Fruit fly (Drosophila melanogaster) whole organism, embryonic: ENCODE data around the gene CG4338.

Experiments used
- CG11085 ChIP-seq: fragments of 200-800 bp; sonication (Bioruptor generic); IDR thresholded peaks from 2 replicates; pipeline ENCODE4 v1.3.6; 2022; ENCODE audit warnings: missing biosample characterization, missing genetic modification characterization
- CG11560 ChIP-seq: fragments of 200-800 bp; sonication (Bioruptor generic); IDR thresholded peaks from 3 replicates; pipeline ENCODE4 v1.3.6; 2022; ENCODE audit warnings: missing biosample characterization, missing genetic modification characterization
- CG11696 ChIP-seq: fragments of 200-800 bp; sonication (Bioruptor generic); IDR thresholded peaks from 2 replicates; pipeline ENCODE4 v1.3.6; 2022; ENCODE audit warnings: missing biosample characterization, missing genetic modification characterization
- CG1233 ChIP-seq: fragments of 200-800 bp; sonication (Bioruptor generic); optimal IDR thresholded peaks from 4 replicates; lab custom pipeline; 2018; ENCODE audit warnings: missing biosample characterization, mild to moderate bottlenecking, missing genetic modification characterization
- CG13296 ChIP-seq: fragments of 200-800 bp; sonication (Bioruptor generic); optimal IDR thresholded peaks from 3 replicates; lab custom pipeline; 2018; ENCODE audit warnings: missing biosample characterization, mild to moderate bottlenecking, missing genetic modification characterization
- CG14667 ChIP-seq: fragments of 200-800 bp; sonication (Bioruptor generic); IDR thresholded peaks from 2 replicates; pipeline ENCODE4 v1.3.6; 2022; ENCODE audit warnings: missing biosample characterization, missing genetic modification characterization
- CG17612 ChIP-seq: fragments of 200-800 bp; sonication (Bioruptor generic); IDR thresholded peaks from 2 replicates; pipeline ENCODE4 v1.3.6; 2022; ENCODE audit warnings: missing biosample characterization, missing genetic modification characterization
- CG17829 ChIP-seq: fragments of 200-800 bp; optimal IDR thresholded peaks from 2 replicates; lab custom pipeline; 2019; ENCODE audit warnings: missing biosample characterization, mild to moderate bottlenecking, missing genetic modification characterization, moderate library complexity
- CG18262 ChIP-seq: fragments of 200-800 bp; optimal IDR thresholded peaks from 3 replicates; lab custom pipeline; 2019; ENCODE audit warnings: missing biosample characterization, mild to moderate bottlenecking, missing genetic modification characterization, moderate library complexity
- CG2712 ChIP-seq: fragments of 200-800 bp; optimal IDR thresholded peaks from 3 replicates; lab custom pipeline; 2019; ENCODE audit warnings: missing biosample characterization, mild to moderate bottlenecking, missing genetic modification characterization, moderate library complexity
- CG4360 ChIP-seq: fragments of 200-800 bp; sonication (Bioruptor generic); IDR thresholded peaks from 2 replicates; pipeline ENCODE4 v1.3.6; 2022; ENCODE audit warnings: missing biosample characterization, missing genetic modification characterization
- CG6813 ChIP-seq: fragments of 200-800 bp; sonication (Bioruptor generic); optimal IDR thresholded peaks from 2 replicates; lab custom pipeline; 2017; ENCODE audit warnings: missing biosample characterization, missing genetic modification characterization, mild to moderate bottlenecking, moderate library complexity, missing genetic modification reagents
- CG8478 ChIP-seq: fragments of >200 bp; optimal IDR thresholded peaks from 2 replicates; lab custom pipeline; 2018
- CG8924 ChIP-seq: fragments of 200-800 bp; optimal IDR thresholded peaks from 3 replicates; lab custom pipeline; 2019; ENCODE audit warnings: missing biosample characterization, mild to moderate bottlenecking, missing genetic modification characterization, moderate library complexity
- Dbx ChIP-seq: fragments of 200-800 bp; sonication (Bioruptor generic); IDR thresholded peaks from 3 replicates; pipeline ENCODE4 v1.3.6; 2022; ENCODE audit warnings: missing biosample characterization, missing genetic modification characterization
- Doc2 ChIP-seq: fragments of 200-800 bp; sonication (Bioruptor generic); IDR thresholded peaks from 2 replicates; pipeline ENCODE4 v1.3.6; 2022; ENCODE audit warnings: missing biosample characterization, missing genetic modification characterization
- Fer1 ChIP-seq: fragments of 200-800 bp; sonication (Bioruptor generic); optimal IDR thresholded peaks from 2 replicates; lab custom pipeline; 2017; ENCODE audit warnings: missing biosample characterization, mild to moderate bottlenecking, missing genetic modification characterization
- Fer3 ChIP-seq: fragments of 200-800 bp; sonication (Bioruptor generic); optimal IDR thresholded peaks from 2 replicates; lab custom pipeline; 2018; ENCODE audit warnings: missing biosample characterization, mild to moderate bottlenecking, missing genetic modification characterization, moderate library complexity
- HLH3B ChIP-seq: fragments of 200-800 bp; sonication (Bioruptor generic); IDR thresholded peaks from 2 replicates; pipeline ENCODE4 v1.3.6; 2022; ENCODE audit warnings: missing biosample characterization, missing genetic modification characterization
- HmgD ChIP-seq: fragments of 200-800 bp; sonication (Bioruptor generic); optimal IDR thresholded peaks from 3 replicates; lab custom pipeline; 2016; ENCODE audit warnings: missing biosample characterization, missing genetic modification characterization
- Hr78 ChIP-seq, 2 experiments: fragments of 200-800 bp in 1 of 2; fragments of >200 bp in 1 of 2; sonication (Bioruptor generic) in 1 of 2; optimal IDR thresholded peaks; 2 replicates each; lab custom pipeline; 2017 to 2019; ENCODE audit warnings: missing biosample characterization in 2 of 2, missing genetic modification characterization in 2 of 2, mild to moderate bottlenecking in 1 of 2, moderate library complexity in 1 of 2
- NFAT ChIP-seq: fragments of 200-800 bp; sonication (Bioruptor generic); IDR thresholded peaks from 2 replicates; pipeline ENCODE4 v1.3.6; 2022; ENCODE audit warnings: missing biosample characterization, missing genetic modification characterization
- Neu2 ChIP-seq: fragments of 200-800 bp; sonication (Bioruptor generic); optimal IDR thresholded peaks from 3 replicates; lab custom pipeline; 2016; ENCODE audit warnings: missing biosample characterization, missing genetic modification characterization, borderline replicate concordance
- Oli ChIP-seq: fragments of 200-800 bp; sonication (Bioruptor generic); optimal IDR thresholded peaks from 2 replicates; lab custom pipeline; 2018; ENCODE audit warnings: missing biosample characterization, mild to moderate bottlenecking, missing genetic modification characterization, moderate library complexity
- Sox100B ChIP-seq: fragments of 200-800 bp; sonication (Bioruptor generic); optimal IDR thresholded peaks from 3 replicates; lab custom pipeline; 2018; ENCODE audit warnings: missing biosample characterization, mild to moderate bottlenecking, missing genetic modification characterization
- Tbp ChIP-seq: fragments of >200 bp; optimal IDR thresholded peaks from 2 replicates; lab custom pipeline; 2018; ENCODE audit warnings: missing biosample characterization, missing genetic modification characterization
- abd-A ChIP-seq: fragments of 200-800 bp; sonication (Bioruptor generic); optimal IDR thresholded peaks from 3 replicates; lab custom pipeline; 2019; ENCODE audit warnings: missing biosample characterization, mild to moderate bottlenecking, missing genetic modification characterization, moderate library complexity
- al ChIP-seq: fragments of 200-800 bp; sonication (Bioruptor generic); IDR thresholded peaks from 2 replicates; pipeline ENCODE4 v1.3.6; 2022; ENCODE audit warnings: missing biosample characterization, missing genetic modification characterization
- amos ChIP-seq: fragments of 200-800 bp; sonication (Bioruptor generic); IDR thresholded peaks from 2 replicates; pipeline ENCODE4 v1.3.6; 2022; ENCODE audit warnings: missing biosample characterization, missing genetic modification characterization; ENCODE audit not compliant: partially characterized antibody
- ato ChIP-seq: fragments of 200-800 bp; sonication (Bioruptor generic); IDR thresholded peaks from 2 replicates; pipeline ENCODE4 v1.3.6; 2022; ENCODE audit warnings: missing biosample characterization, missing genetic modification characterization; ENCODE audit not compliant: partially characterized antibody
- bigmax ChIP-seq: fragments of 200-800 bp; sonication (Bioruptor generic); optimal IDR thresholded peaks from 2 replicates; lab custom pipeline; 2018; ENCODE audit warnings: missing biosample characterization, mild to moderate bottlenecking, missing genetic modification characterization
- dimm ChIP-seq: fragments of 200-800 bp; sonication (Bioruptor generic); IDR thresholded peaks from 2 replicates; pipeline ENCODE4 v1.3.6; 2022; ENCODE audit warnings: missing biosample characterization, missing genetic modification characterization
- fd102C ChIP-seq: fragments of 200-800 bp; sonication (Bioruptor generic); optimal IDR thresholded peaks from 2 replicates; lab custom pipeline; 2018; ENCODE audit warnings: missing biosample characterization, mild to moderate bottlenecking, missing genetic modification characterization, moderate library complexity
- gcm ChIP-seq: fragments of 200-800 bp; sonication (Bioruptor generic); optimal IDR thresholded peaks from 2 replicates; lab custom pipeline; 2019; ENCODE audit warnings: missing biosample characterization, mild to moderate bottlenecking, missing genetic modification characterization, moderate library complexity
- gcm2 ChIP-seq: fragments of 200-800 bp; sonication (Bioruptor generic); optimal IDR thresholded peaks from 2 replicates; lab custom pipeline; 2016; ENCODE audit warnings: missing biosample characterization, missing genetic modification characterization
- gfzf ChIP-seq: fragments of 200-800 bp; sonication (Bioruptor generic); optimal IDR thresholded peaks from 2 replicates; lab custom pipeline; 2016; ENCODE audit warnings: missing biosample characterization, mild to moderate bottlenecking, missing genetic modification characterization, moderate library complexity
- h ChIP-seq: fragments of >200 bp; optimal IDR thresholded peaks from 2 replicates; lab custom pipeline; 2017
- jigr1 ChIP-seq: fragments of 200-800 bp; sonication (Bioruptor generic); IDR thresholded peaks from 3 replicates; pipeline ENCODE4 v1.3.6; 2022; ENCODE audit warnings: missing biosample characterization, missing genetic modification characterization
- nerfin-1 ChIP-seq: fragments of 200-800 bp; sonication (Bioruptor generic); optimal IDR thresholded peaks from 3 replicates; lab custom pipeline; 2019; ENCODE audit warnings: missing biosample characterization, mild to moderate bottlenecking, missing genetic modification characterization, moderate library complexity
- nerfin-2 ChIP-seq: fragments of 200-800 bp; sonication (Bioruptor generic); IDR thresholded peaks from 2 replicates; pipeline ENCODE4 v1.3.6; 2022; ENCODE audit warnings: missing biosample characterization, missing genetic modification characterization; ENCODE audit not compliant: partially characterized antibody
- org-1 ChIP-seq: fragments of 200-800 bp; sonication (Bioruptor generic); optimal IDR thresholded peaks from 2 replicates; lab custom pipeline; 2017; ENCODE audit warnings: missing biosample characterization, missing genetic modification characterization
- repo ChIP-seq: fragments of 200-800 bp; sonication (Bioruptor generic); optimal IDR thresholded peaks from 2 replicates; lab custom pipeline; 2016; ENCODE audit warnings: missing biosample characterization, missing genetic modification characterization
- ro ChIP-seq: fragments of 200-800 bp; sonication (Bioruptor generic); IDR thresholded peaks from 2 replicates; pipeline ENCODE4 v1.3.6; 2022; ENCODE audit warnings: missing biosample characterization, missing genetic modification characterization
- salm ChIP-seq: fragments of 200-800 bp; sonication (Bioruptor generic); optimal IDR thresholded peaks from 2 replicates; lab custom pipeline; 2018; ENCODE audit warnings: missing biosample characterization, mild to moderate bottlenecking, missing genetic modification characterization
- scrt ChIP-seq: fragments of 200-800 bp; sonication (Bioruptor generic); optimal IDR thresholded peaks from 2 replicates; lab custom pipeline; 2018; ENCODE audit warnings: missing biosample characterization, mild to moderate bottlenecking, missing genetic modification characterization, moderate library complexity
- slou ChIP-seq: fragments of 200-800 bp; sonication (Bioruptor generic); optimal IDR thresholded peaks from 3 replicates; lab custom pipeline; 2016; ENCODE audit warnings: missing biosample characterization, missing genetic modification characterization
- sob ChIP-seq: fragments of 200-800 bp; sonication (Bioruptor generic); IDR thresholded peaks from 2 replicates; pipeline ENCODE4 v1.3.6; 2022; ENCODE audit warnings: missing biosample characterization, missing genetic modification characterization
- ssp ChIP-seq: fragments of 200-800 bp; sonication (Bioruptor generic); IDR thresholded peaks from 2 replicates; pipeline ENCODE4 v1.3.6; 2022; ENCODE audit warnings: missing biosample characterization, missing genetic modification characterization
- zfh1 ChIP-seq: fragments of 200-800 bp; sonication (Bioruptor generic); IDR thresholded peaks from 3 replicates; pipeline ENCODE4 v1.3.6; 2022; ENCODE audit warnings: missing biosample characterization, missing genetic modification characterization
- zfh2 ChIP-seq: fragments of 200-800 bp; sonication (Bioruptor generic); optimal IDR thresholded peaks from 2 replicates; lab custom pipeline; 2016; ENCODE audit warnings: missing biosample characterization, missing genetic modification characterization

The CG4338 gene

dm6 chr3R:15277926-15278869, 2.9 kb downstream of the CG4338 start, which contains the start of the genes MRG15 and Tm1 (continued):
- TF ChIP-seq Dbx (GFP tag; lab: Robert Waterston, UW), result no peak
- no peak for TF ChIP-seq CG2712
- TF ChIP-seq CG17829 (tag; lab: Kevin White, UChicago), result no peak
- TF ChIP-seq CG17612 (GFP tag; lab: Robert Waterston, UW), result no peak
- TF ChIP-seq repo, result no peak
- peak; percentile 5 for TF ChIP-seq CG8924
- no peak for TF ChIP-seq slou (GFP tag; lab: Kevin White, UChicago)
- TF ChIP-seq salm (tag; lab: Kevin White, UChicago), result no peak
- TF ChIP-seq CG1233 (GFP tag; lab: Kevin White, UChicago), result no peak
- TF ChIP-seq fd102C (GFP tag; lab: Kevin White, UChicago), result no peak
- TF ChIP-seq Tbp (GFP tag; lab: Kevin White, UChicago), result no peak
- peak; percentile 74 for TF ChIP-seq gfzf (GFP tag; lab: Kevin White, UChicago)
- no peak for TF ChIP-seq Doc2
- TF ChIP-seq Neu2 (GFP tag; lab: Kevin White, UChicago), result no peak
- no peak for TF ChIP-seq jigr1 (GFP tag; lab: Robert Waterston, UW)
- TF ChIP-seq dimm, result no peak
- no peak for TF ChIP-seq CG11560 (tag; lab: Robert Waterston, UW)
- TF ChIP-seq Fer1 (GFP tag; lab: Kevin White, UChicago), result peak; percentile 2
- no peak for TF ChIP-seq CG6813
- no peak for TF ChIP-seq abd-A (tag; lab: Kevin White, UChicago)
- TF ChIP-seq zfh2 (GFP tag; lab: Kevin White, UChicago), result no peak
- TF ChIP-seq ro (GFP tag; lab: Robert Waterston, UW), result no peak
- TF ChIP-seq CG18262 (tag; lab: Kevin White, UChicago), result no peak
- no peak for TF ChIP-seq gcm
- TF ChIP-seq CG8478, result no peak
- no peak for TF ChIP-seq Sox100B (GFP tag; lab: Kevin White, UChicago)
- no peak for TF ChIP-seq al (GFP tag; lab: Robert Waterston, UW)
- no peak for TF ChIP-seq Hr78 (GFP tag; optimal IDR thresholded peaks at IDR 0.05; lab: Kevin White, UChicago)
- TF ChIP-seq Oli, result no peak
- peak; percentile 67 for TF ChIP-seq nerfin-2 (GFP tag; lab: Robert Waterston, UW)
- TF ChIP-seq gcm2, result no peak
- no peak for TF ChIP-seq CG4360 (GFP tag; lab: Robert Waterston, UW)
- TF ChIP-seq HmgD (GFP tag; lab: Kevin White, UChicago), result no peak
- no peak for TF ChIP-seq h (lab: Kevin White, UChicago)
- no peak for TF ChIP-seq org-1 (GFP tag; lab: Kevin White, UChicago)
- no peak for TF ChIP-seq scrt (GFP tag; lab: Kevin White, UChicago)
- no peak for TF ChIP-seq NFAT (GFP tag; lab: Robert Waterston, UW)
- no peak for TF ChIP-seq CG11085
- peak; percentile 74; the same call in 1 of the 2 replicates for TF ChIP-seq amos (GFP tag; lab: Robert Waterston, UW)
- TF ChIP-seq Fer3 (tag; lab: Kevin White, UChicago), result no peak
- peak; percentile 56 for TF ChIP-seq ato (GFP tag; lab: Robert Waterston, UW)
- TF ChIP-seq zfh1, result no peak
- TF ChIP-seq CG11696 (GFP tag; lab: Robert Waterston, UW), result no peak
- TF ChIP-seq CG14667 (GFP tag; lab: Robert Waterston, UW), result no peak
- no peak for TF ChIP-seq ssp (GFP tag; lab: Robert Waterston, UW)
- no peak for TF ChIP-seq sob (GFP tag; lab: Robert Waterston, UW)
- TF ChIP-seq nerfin-1, result no peak
- TF ChIP-seq CG13296 (GFP tag; lab: Kevin White, UChicago), result no peak
- no peak for TF ChIP-seq bigmax (GFP tag; lab: Kevin White, UChicago)
- no peak for TF ChIP-seq HLH3B (GFP tag; lab: Robert Waterston, UW)
